Fruit fly (Drosophila melanogaster): ENCODE measurements around the gene dj-1beta.

DNA sequence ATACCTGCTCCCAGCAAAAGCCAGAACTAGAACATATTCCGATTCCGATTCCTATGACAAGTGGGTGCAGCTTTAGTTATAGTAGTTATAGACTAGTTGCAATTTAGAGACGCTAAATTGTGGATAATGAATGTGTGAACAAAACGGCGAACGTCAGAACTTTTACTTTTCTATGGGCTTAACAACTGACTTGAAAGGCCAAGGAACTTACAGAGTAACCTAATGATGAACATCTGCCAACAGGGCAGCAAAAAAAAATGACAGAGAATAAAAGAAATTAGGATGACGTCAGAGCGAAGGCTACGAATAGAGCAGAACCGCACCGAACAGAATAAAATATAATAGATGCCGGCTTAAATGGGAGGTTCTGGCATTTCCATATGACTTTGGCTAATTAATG, 25.2 kb downstream of the dj-1beta start:
- TF ChIP-seq h (optimal IDR thresholded peaks at IDR 0.05), result no peak
- TF ChIP-seq psq (optimal IDR thresholded peaks at IDR 0.05), result no peak
- no peak for TF ChIP-seq ttk (optimal IDR thresholded peaks at IDR 0.05)
- TF ChIP-seq Sin3A (optimal IDR thresholded peaks at IDR 0.05), result no peak
- no peak for TF ChIP-seq insv (optimal IDR thresholded peaks at IDR 0.05)
- no peak for TF ChIP-seq Myc (optimal IDR thresholded peaks at IDR 0.05)
